Fruit fly (Drosophila melanogaster): ENCODE results near the gene CG4199.

CG4199 gene

DNA sequence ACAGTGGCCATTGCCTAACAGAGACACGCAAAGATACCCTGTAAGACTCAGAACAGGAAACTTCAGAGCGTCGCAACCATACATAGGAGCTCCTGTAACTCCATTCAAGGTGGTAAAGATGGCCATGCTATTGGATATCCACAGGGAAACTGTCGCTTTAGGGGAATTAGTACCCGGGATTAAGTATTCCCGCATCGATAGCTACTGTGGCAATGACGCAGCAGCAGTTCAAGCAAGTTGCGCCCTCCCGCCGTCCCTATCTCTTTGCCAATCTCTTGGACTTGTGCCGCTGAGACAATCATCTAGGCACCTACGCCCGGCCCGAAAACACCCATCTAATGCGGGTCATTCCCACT, 2.6 kb downstream of the CG4199 start (continued):
- TF ChIP-seq CG7839 (tag; optimal IDR thresholded peaks at IDR 0.05) (peak; percentile 71), CG4617 (GFP tag; optimal IDR thresholded peaks at IDR 0.05; ENCODE audit: borderline replicate concordance) (no peak), CG12071 (GFP tag; optimal IDR thresholded peaks at IDR 0.05) (peak; percentile 57), ewg (GFP tag; optimal IDR thresholded peaks at IDR 0.05) (peak; percentile 19), CG10979 (tag; optimal IDR thresholded peaks at IDR 0.05) (peak; percentile 43), CG12219 (GFP tag; optimal IDR thresholded peaks at IDR 0.05) (peak; percentile 48), sug (tag; optimal IDR thresholded peaks at IDR 0.05) (peak; percentile 66), crol (GFP tag; IDR thresholded peaks at IDR 0.05) (peak; percentile 28; the same call in 1 of the 2 replicates), amos (GFP tag; IDR thresholded peaks at IDR 0.05; ENCODE audit: partially characterized antibody) (no peak), wor (GFP tag; IDR thresholded peaks at IDR 0.05) (peak; percentile 34; the same call in 1 of the 2 replicates), tin (GFP tag; optimal IDR thresholded peaks at IDR 0.05) (peak; percentile 42), CG10654 (GFP tag; optimal IDR thresholded peaks at IDR 0.05) (peak; percentile 12), CG2129 (GFP tag; IDR thresholded peaks at IDR 0.05; ENCODE audit: partially characterized antibody) (no peak), CG1832 (GFP tag; optimal IDR thresholded peaks at IDR 0.05) (no peak), CG7786 (GFP tag; optimal IDR thresholded peaks at IDR 0.05) (peak; percentile 47), Abd-B (GFP tag; optimal IDR thresholded peaks at IDR 0.05) (peak; percentile 15), caup (GFP tag; optimal IDR thresholded peaks at IDR 0.05; ENCODE audit: severe bottlenecking) (peak; percentile 72), tap (tag; optimal IDR thresholded peaks at IDR 0.05) (peak; percentile 57), schlank (tag; optimal IDR thresholded peaks at IDR 0.05) (peak; percentile 23), sc (optimal IDR thresholded peaks at IDR 0.05) (no peak), sc (GFP tag; optimal IDR thresholded peaks at IDR 0.05) (no peak), chif (GFP tag; optimal IDR thresholded peaks at IDR 0.05) (peak in 1 of 2 experiments; percentile 43), Camta (GFP tag; optimal IDR thresholded peaks at IDR 0.05) (peak; percentile 33), btn (GFP tag; optimal IDR thresholded peaks at IDR 0.05) (peak; percentile 15), Lhr (GFP tag; optimal IDR thresholded peaks at IDR 0.05) (no peak), dysf (GFP tag; IDR thresholded peaks at IDR 0.05) (peak; percentile 89), Lim3 (GFP tag; IDR thresholded peaks at IDR 0.05) (no peak), CG12659 (GFP tag; optimal IDR thresholded peaks at IDR 0.05) (peak; percentile 54), slbo (GFP tag; IDR thresholded peaks at IDR 0.05) (peak; percentile 76), E2f1 (GFP tag; IDR thresholded peaks at IDR 0.05) (peak; percentile 41; the same call in 1 of the 2 replicates), CG18011 (GFP tag; optimal IDR thresholded peaks at IDR 0.05) (no peak), CG7372 (GFP tag; IDR thresholded peaks at IDR 0.05) (peak; percentile 78), Meics (GFP tag; optimal IDR thresholded peaks at IDR 0.05) (peak; percentile 77), CG17361 (GFP tag; IDR thresholded peaks at IDR 0.05) (peak; percentile 55; the same call in 2 of the 3 replicates), Atf-2 (GFP tag; optimal IDR thresholded peaks at IDR 0.05) (peak; percentile 26), sqz (GFP tag; optimal IDR thresholded peaks at IDR 0.05) (no peak), CG6854 (GFP tag; optimal IDR thresholded peaks at IDR 0.05) (peak; percentile 56), rib (GFP tag; IDR thresholded peaks at IDR 0.05) (peak; percentile 74), CG31388 (GFP tag; optimal IDR thresholded peaks at IDR 0.05) (no peak), CG9609 (GFP tag; optimal IDR thresholded peaks at IDR 0.05) (peak; percentile 23), Mrtf (GFP tag; IDR thresholded peaks at IDR 0.05) (peak; percentile 76), bbx (GFP tag; IDR thresholded peaks at IDR 0.05; ENCODE audit: partially characterized antibody) (no peak), Dip2 (GFP tag; IDR thresholded peaks at IDR 0.05) (no peak), CG14860 (GFP tag; IDR thresholded peaks at IDR 0.05; ENCODE audit: partially characterized antibody) (no peak), ken (GFP tag; IDR thresholded peaks at IDR 0.05) (0 out of 3 replicates have a peak, but pooled peaks have one; percentile 50), Neu2 (GFP tag; optimal IDR thresholded peaks at IDR 0.05; ENCODE audit: borderline replicate concordance) (no peak), nmo (GFP tag; optimal IDR thresholded peaks at IDR 0.05) (peak; percentile 52), CG1792 (GFP tag; optimal IDR thresholded peaks at IDR 0.05) (peak; percentile 25), Sox102F (GFP tag; optimal IDR thresholded peaks at IDR 0.05) (peak; percentile 48), cwo (GFP tag; optimal IDR thresholded peaks at IDR 0.05) (peak; percentile 65)

Data from whole organism, embryonic.